Worm (Caenorhabditis elegans) whole organism, early embryonic: Measurements from ENCODE around the gene nhr-14.

Experiments used
- B0310.2 ChIP-seq: sonication (generic microtip); optimal IDR thresholded peaks from 2 replicates; lab custom pipeline; 2016; ENCODE audit warnings: mild to moderate bottlenecking, missing genetic modification characterization, missing compliant biosample characterization
- aly-1 ChIP-seq: sonication (generic microtip); optimal IDR thresholded peaks from 2 replicates; lab custom pipeline; 2016; ENCODE audit warnings: missing genetic modification characterization, missing compliant biosample characterization
- ama-1 ChIP-seq: fragments of 150-350 bp; optimal IDR thresholded peaks from 2 replicates; lab custom pipeline; 2014
- ceh-36 ChIP-seq: sonication (generic microtip); optimal IDR thresholded peaks from 2 replicates; lab custom pipeline; 2016; ENCODE audit warnings: missing genetic modification characterization, inconsistent platforms, missing compliant biosample characterization
- flt-1 ChIP-seq: fragments of 200-800 bp; sonication (Bioruptor generic); IDR thresholded peaks from 2 replicates; pipeline ENCODE4 v1.3.6; 2022; ENCODE audit warnings: missing genetic modification characterization, missing compliant biosample characterization
- hmbx-1 ChIP-seq: sonication (generic microtip); optimal IDR thresholded peaks from 2 replicates; lab custom pipeline; 2016; ENCODE audit warnings: mild to moderate bottlenecking, missing genetic modification characterization, missing compliant biosample characterization
- hmg-4 ChIP-seq: fragments of 200-800 bp; sonication (Bioruptor generic); optimal IDR thresholded peaks from 2 replicates; lab custom pipeline; 2018; ENCODE audit warnings: mild to moderate bottlenecking, missing genetic modification characterization, missing compliant biosample characterization
- hnd-1 ChIP-seq: sonication (generic microtip); optimal IDR thresholded peaks from 2 replicates; lab custom pipeline; 2016; ENCODE audit warnings: missing genetic modification characterization, missing compliant biosample characterization
- scrt-1 ChIP-seq: fragments of 200-800 bp; sonication (Bioruptor generic); IDR thresholded peaks from 2 replicates; pipeline ENCODE4 v1.3.6; 2022; ENCODE audit warnings: missing genetic modification characterization, missing compliant biosample characterization
- sea-1 ChIP-seq: fragments of 200-800 bp; sonication (Bioruptor generic); conservative IDR thresholded peaks from 2 replicates; pipeline ENCODE4 v1.3.6; 2022; ENCODE audit warnings: missing genetic modification characterization, missing compliant biosample characterization
- tbx-11 ChIP-seq: fragments of 200-800 bp; sonication (Bioruptor generic); IDR thresholded peaks from 2 replicates; pipeline ENCODE4 v1.3.6; 2022; ENCODE audit warnings: missing genetic modification characterization, missing compliant biosample characterization
- tbx-37 ChIP-seq: fragments of 200-800 bp; sonication (Bioruptor generic); conservative IDR thresholded peaks from 2 replicates; pipeline ENCODE4 v1.3.6; 2022; ENCODE audit warnings: missing genetic modification reagents, missing genetic modification characterization, missing compliant biosample characterization
- tra-4 ChIP-seq: sonication (generic microtip); optimal IDR thresholded peaks from 2 replicates; lab custom pipeline; 2017; ENCODE audit warnings: missing genetic modification characterization, missing compliant biosample characterization

DNA sequence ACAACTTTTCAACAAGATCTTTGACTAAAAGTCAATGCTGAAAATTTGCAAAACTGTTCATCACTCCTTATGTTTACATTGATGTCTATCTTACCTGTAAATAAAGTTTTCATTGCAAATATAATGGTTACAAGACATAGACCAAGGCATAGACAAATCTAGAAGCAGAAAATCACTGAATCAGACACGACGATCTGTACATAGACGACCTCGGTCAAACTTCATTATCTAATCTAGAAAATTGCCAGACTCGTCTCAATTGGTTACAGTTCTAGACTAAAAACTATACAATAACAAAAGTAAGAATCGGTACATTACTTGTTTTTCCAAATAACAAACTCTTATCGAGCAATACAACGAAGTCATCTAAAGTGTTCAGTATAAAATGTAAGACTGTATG, 24.9 kb upstream of the nhr-14 start, which contains the start of gene grd-4:
- no peak for TF ChIP-seq flt-1 (GFP tag; lab: Robert Waterston, UW)
- TF ChIP-seq tbx-11 (GFP tag; lab: Robert Waterston, UW): no peak
- no peak for TF ChIP-seq B0310.2 (tag; lab: Kevin White, UChicago)
- no peak for TF ChIP-seq ama-1 (lab: Kevin White, UChicago)
- no peak for TF ChIP-seq hmg-4 (GFP tag; lab: Kevin White, UChicago)
- TF ChIP-seq tra-4: no peak
- no peak for TF ChIP-seq aly-1 (tag; lab: Kevin White, UChicago)
- no peak for TF ChIP-seq scrt-1 (GFP tag; lab: Robert Waterston, UW)
- TF ChIP-seq ceh-36 (tag; lab: Kevin White, UChicago): no peak
- no peak for TF ChIP-seq tbx-37 (GFP tag; lab: Robert Waterston, UW)
- TF ChIP-seq hnd-1 (tag; lab: Kevin White, UChicago): no peak
- no peak for TF ChIP-seq hmbx-1 (tag; lab: Kevin White, UChicago)
- TF ChIP-seq sea-1 (GFP tag; lab: Robert Waterston, UW): no peak
